Fruit fly (Drosophila melanogaster) S2 (cell line): ENCODE results near the gene Cp7Fc.

Experiments used
- CG8478 ChIP-seq: fragments of >200 bp; optimal IDR thresholded peaks from 2 replicates; lab custom pipeline; 2018
- CTCF ChIP-seq, 2 experiments: fragments of >200 bp; optimal IDR thresholded peaks; 2 replicates each; lab custom pipeline; 2018

DNA sequence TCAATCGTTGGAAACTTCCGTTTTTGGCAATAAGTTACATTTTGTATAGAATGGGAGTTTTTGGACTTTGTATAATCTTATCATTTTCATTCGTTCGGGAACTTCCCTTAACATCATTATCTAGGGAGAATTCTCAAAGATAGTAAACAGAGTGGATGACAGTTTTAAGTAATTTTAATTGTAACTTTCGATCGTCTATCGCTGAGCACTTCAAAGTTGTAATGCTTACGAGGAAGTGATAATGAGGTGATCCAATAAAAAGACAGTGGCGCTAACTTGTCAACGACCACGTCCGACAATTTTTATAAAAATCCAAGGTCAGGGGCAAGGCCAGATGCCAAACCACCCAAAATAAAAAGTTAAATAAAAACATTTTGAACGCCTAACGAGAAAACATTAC lies 19.4 kb downstream of the Cp7Fc start:
- TF ChIP-seq CG8478 (lab: Kevin White, UChicago) (no peak), CTCF (optimal IDR thresholded peaks at IDR 0.05; lab: Kevin White, UChicago) (no peak)
